Worm (Caenorhabditis elegans) whole organism, young adult: ENCODE measurements around the gene xpf-1.

Experiments
- B0019.2 ChIP-seq: fragments of 200-800 bp; sonication (Bioruptor generic); conservative IDR thresholded peaks from 2 replicates; pipeline ENCODE4 v1.3.6; 2022; ENCODE audit warnings: missing genetic modification reagents, missing genetic modification characterization, missing compliant biosample characterization
- C06A6.2 ChIP-seq: fragments of 200-800 bp; sonication (Bioruptor generic); conservative IDR thresholded peaks from 2 replicates; pipeline ENCODE4 v1.3.6; 2022; ENCODE audit warnings: missing genetic modification characterization, missing compliant biosample characterization
- C17E4.6 ChIP-seq: fragments of 200-800 bp; sonication (Bioruptor generic); IDR thresholded peaks from 2 replicates; pipeline ENCODE4 v1.3.6; 2022; ENCODE audit warnings: missing genetic modification reagents, missing genetic modification characterization, missing compliant biosample characterization
- D2030.7 ChIP-seq: fragments of 200-800 bp; sonication (Bioruptor generic); IDR thresholded peaks from 2 replicates; pipeline ENCODE4 v1.3.6; 2022; ENCODE audit warnings: missing genetic modification reagents, missing genetic modification characterization, missing compliant biosample characterization
- F22D6.2 ChIP-seq: sonication (generic microtip); optimal IDR thresholded peaks from 2 replicates; lab custom pipeline; 2016; ENCODE audit warnings: mild to moderate bottlenecking, missing genetic modification characterization, missing compliant biosample characterization
- F23B12.7 ChIP-seq: sonication (generic microtip); optimal IDR thresholded peaks from 2 replicates; lab custom pipeline; 2017; ENCODE audit warnings: missing genetic modification characterization, mild to moderate bottlenecking, missing compliant biosample characterization, antibody characterized with exemption, moderate library complexity; ENCODE audit not compliant: insufficient read depth
- F49E8.2 ChIP-seq: sonication (generic microtip); optimal IDR thresholded peaks from 3 replicates; lab custom pipeline; 2017; ENCODE audit warnings: missing genetic modification characterization, mild to moderate bottlenecking, missing compliant biosample characterization, antibody characterized with exemption, moderate library complexity; ENCODE audit not compliant: insufficient read depth
- F52B5.7 ChIP-seq: sonication (generic microtip); optimal IDR thresholded peaks from 2 replicates; lab custom pipeline; 2016; ENCODE audit warnings: mild to moderate bottlenecking, missing genetic modification characterization, missing compliant biosample characterization
- F55B11.4 ChIP-seq: sonication (generic microtip); optimal IDR thresholded peaks from 2 replicates; lab custom pipeline; 2016; ENCODE audit warnings: missing compliant biosample characterization, missing genetic modification characterization, borderline replicate concordance; ENCODE audit not compliant: insufficient read depth
- T07F8.4 ChIP-seq: sonication (generic microtip); optimal IDR thresholded peaks from 2 replicates; lab custom pipeline; 2016; ENCODE audit warnings: mild to moderate bottlenecking, missing genetic modification characterization, moderate library complexity, missing compliant biosample characterization
- T26A5.8 ChIP-seq: sonication (generic microtip); optimal IDR thresholded peaks from 2 replicates; lab custom pipeline; 2016; ENCODE audit warnings: missing genetic modification characterization, missing compliant biosample characterization
- Y53G8AR.9 ChIP-seq: fragments of 200-800 bp; sonication (Bioruptor generic); conservative IDR thresholded peaks from 2 replicates; pipeline ENCODE4 v1.3.6; 2022; ENCODE audit warnings: missing genetic modification reagents, missing genetic modification characterization, missing compliant biosample characterization
- Y56A3A.18 ChIP-seq: fragments of 200-800 bp; sonication (Bioruptor generic); IDR thresholded peaks from 2 replicates; pipeline ENCODE4 v1.3.6; 2022; ENCODE audit warnings: missing genetic modification reagents, missing genetic modification characterization, missing compliant biosample characterization
- Y79H2A.3 ChIP-seq: fragments of 200-800 bp; sonication (Bioruptor generic); conservative IDR thresholded peaks from 2 replicates; pipeline ENCODE4 v1.3.6; 2022; ENCODE audit warnings: missing genetic modification reagents, missing genetic modification characterization, missing compliant biosample characterization
- ZK185.1 ChIP-seq: sonication (generic microtip); optimal IDR thresholded peaks from 2 replicates; lab custom pipeline; 2016; ENCODE audit warnings: mild to moderate bottlenecking, missing genetic modification characterization, missing compliant biosample characterization; ENCODE audit not compliant: poor library complexity, severe bottlenecking
- akir-1 ChIP-seq: fragments of 200-800 bp; sonication (Bioruptor generic); optimal IDR thresholded peaks from 2 replicates; lab custom pipeline; 2018; ENCODE audit warnings: mild to moderate bottlenecking, missing genetic modification characterization, moderate library complexity, missing compliant biosample characterization
- ama-1 ChIP-seq, 3 experiments: fragments of 150-350 bp in 1 of 3; sonication (generic microtip) in 2 of 3; optimal IDR thresholded peaks; 2 replicates each; lab custom pipeline; 2014 to 2018; ENCODE audit warnings: missing biosample characterization in 2 of 3, missing genetic modification characterization in 2 of 3, missing genetic modification reagents in 2 of 3
- aptf-3 ChIP-seq: fragments of 200-800 bp; sonication (Bioruptor generic); IDR thresholded peaks from 2 replicates; pipeline ENCODE4 v1.3.6; 2022; ENCODE audit warnings: missing genetic modification characterization, missing compliant biosample characterization
- bed-2 ChIP-seq: fragments of 200-800 bp; sonication (Bioruptor generic); IDR thresholded peaks from 2 replicates; pipeline ENCODE4 v1.3.6; 2022; ENCODE audit warnings: missing genetic modification reagents, missing genetic modification characterization, missing compliant biosample characterization
- ccch-3 ChIP-seq: fragments of 200-800 bp; sonication (Bioruptor generic); optimal IDR thresholded peaks from 2 replicates; lab custom pipeline; 2018; ENCODE audit warnings: mild to moderate bottlenecking, missing genetic modification characterization, missing compliant biosample characterization
- cebp-1 ChIP-seq, 2 experiments: fragments of 200-800 bp in 1 of 2; sonication (Bioruptor generic) in 1 of 2; sonication (generic microtip) in 1 of 2; IDR thresholded peaks in 1 of 2; optimal IDR thresholded peaks in 1 of 2; 2 replicates each; pipeline versions ENCODE4 v1.3.6 to Lab custom; 2017 to 2022; ENCODE audit warnings: missing compliant biosample characterization in 2 of 2, missing genetic modification characterization in 2 of 2, mild to moderate bottlenecking in 1 of 2, missing genetic modification reagents in 1 of 2, moderate library complexity in 1 of 2
- ceh-58 ChIP-seq: fragments of 200-800 bp; sonication (Bioruptor generic); IDR thresholded peaks from 2 replicates; pipeline ENCODE4 v1.3.6; 2022; ENCODE audit warnings: missing genetic modification characterization, missing compliant biosample characterization
- ceh-79 ChIP-seq: sonication (generic microtip); optimal IDR thresholded peaks from 2 replicates; lab custom pipeline; 2017; ENCODE audit warnings: mild to moderate bottlenecking, missing genetic modification characterization, missing compliant biosample characterization
- die-1 ChIP-seq: sonication (generic microtip); optimal IDR thresholded peaks from 2 replicates; lab custom pipeline; 2016; ENCODE audit warnings: missing genotype, mild to moderate bottlenecking, missing genetic modification characterization, missing compliant biosample characterization
- dpff-1 ChIP-seq: sonication (generic microtip); optimal IDR thresholded peaks from 2 replicates; lab custom pipeline; 2017; ENCODE audit warnings: mild to moderate bottlenecking, missing genetic modification characterization, missing compliant biosample characterization
- dpl-1 ChIP-seq: fragments of 150-350 bp; optimal IDR thresholded peaks from 2 replicates; lab custom pipeline; 2014; ENCODE audit warnings: missing biosample characterization, missing genetic modification reagents, missing genetic modification characterization
- egl-44 ChIP-seq: fragments of 200-800 bp; sonication (Bioruptor generic); IDR thresholded peaks from 2 replicates; pipeline ENCODE4 v1.3.6; 2022; ENCODE audit warnings: missing genetic modification reagents, missing genetic modification characterization, missing compliant biosample characterization
- ekl-4 ChIP-seq: fragments of 200-800 bp; sonication (Bioruptor generic); IDR thresholded peaks from 2 replicates; pipeline ENCODE4 v1.3.6; 2022; ENCODE audit warnings: missing genetic modification reagents, missing genetic modification characterization, missing compliant biosample characterization
- lag-1 ChIP-seq: fragments of 200-800 bp; sonication (Bioruptor generic); IDR thresholded peaks from 2 replicates; pipeline ENCODE4 v1.3.6; 2022; ENCODE audit warnings: missing genetic modification reagents, missing genetic modification characterization, missing compliant biosample characterization
- lin-26 ChIP-seq: fragments of 200-800 bp; sonication (Bioruptor generic); IDR thresholded peaks from 2 replicates; pipeline ENCODE4 v1.3.6; 2022; ENCODE audit warnings: missing genetic modification reagents, missing genetic modification characterization, missing compliant biosample characterization
- lin-40 ChIP-seq: sonication (generic microtip); optimal IDR thresholded peaks from 2 replicates; lab custom pipeline; 2016; ENCODE audit warnings: missing genetic modification characterization, mild to moderate bottlenecking, missing compliant biosample characterization, missing genotype, missing genetic modification reagents
- lir-1 ChIP-seq: fragments of 200-800 bp; sonication (Bioruptor generic); conservative IDR thresholded peaks from 2 replicates; pipeline ENCODE4 v1.3.6; 2022; ENCODE audit warnings: missing genetic modification reagents, missing genetic modification characterization, missing compliant biosample characterization
- lsy-27 ChIP-seq: sonication (generic microtip); optimal IDR thresholded peaks from 2 replicates; lab custom pipeline; 2017; ENCODE audit warnings: missing genetic modification characterization, mild to moderate bottlenecking, missing compliant biosample characterization, antibody characterized with exemption, missing genotype, borderline replicate concordance; ENCODE audit not compliant: insufficient read depth
- madf-10 ChIP-seq: sonication (generic microtip); optimal IDR thresholded peaks from 2 replicates; lab custom pipeline; 2016; ENCODE audit warnings: mild to moderate bottlenecking, missing genetic modification characterization, missing compliant biosample characterization
- madf-6 ChIP-seq: fragments of 200-800 bp; sonication (Bioruptor generic); IDR thresholded peaks from 2 replicates; pipeline ENCODE4 v1.3.6; 2022; ENCODE audit warnings: missing genetic modification reagents, missing genetic modification characterization, missing compliant biosample characterization
- mxl-1 ChIP-seq: sonication (generic microtip); optimal IDR thresholded peaks from 2 replicates; lab custom pipeline; 2016; ENCODE audit warnings: missing genetic modification characterization, missing compliant biosample characterization
- nhr-80 ChIP-seq: sonication (generic microtip); optimal IDR thresholded peaks from 2 replicates; lab custom pipeline; 2016; ENCODE audit warnings: missing genetic modification characterization, missing compliant biosample characterization
- pbrm-1 ChIP-seq: fragments of 200-800 bp; sonication (Bioruptor generic); IDR thresholded peaks from 2 replicates; pipeline ENCODE4 v1.3.6; 2022; ENCODE audit warnings: missing genetic modification reagents, missing genetic modification characterization, missing compliant biosample characterization
- pha-4 ChIP-seq: fragments of 150-350 bp; sonication (generic microtip); optimal IDR thresholded peaks from 2 replicates; lab custom pipeline; 2014; ENCODE audit warnings: missing biosample characterization, missing genetic modification reagents, missing genetic modification characterization
- rec-8 ChIP-seq, 2 experiments: sonication (generic microtip); optimal IDR thresholded peaks; 2 replicates each; lab custom pipeline; 2016; ENCODE audit warnings: mild to moderate bottlenecking in 2 of 2, missing genetic modification characterization in 2 of 2, missing genetic modification reagents in 2 of 2, missing genotype in 2 of 2, missing biosample characterization in 1 of 2, missing compliant biosample characterization in 1 of 2, moderate library complexity in 1 of 2
- repo-1 ChIP-seq: sonication (generic microtip); optimal IDR thresholded peaks from 2 replicates; lab custom pipeline; 2017; ENCODE audit warnings: mild to moderate bottlenecking, missing genetic modification characterization, missing compliant biosample characterization
- snpc-3.4 ChIP-seq: sonication (generic microtip); optimal IDR thresholded peaks from 2 replicates; lab custom pipeline; 2017; ENCODE audit warnings: missing genetic modification characterization, mild to moderate bottlenecking, missing compliant biosample characterization, antibody characterized with exemption, moderate library complexity, missing genotype, missing genetic modification reagents
- tbx-9 ChIP-seq: sonication (generic microtip); optimal IDR thresholded peaks from 2 replicates; lab custom pipeline; 2016; ENCODE audit warnings: borderline replicate concordance, missing genetic modification characterization, inconsistent platforms, missing compliant biosample characterization
- xnd-1 ChIP-seq: sonication (generic microtip); optimal IDR thresholded peaks from 2 replicates; lab custom pipeline; 2016; ENCODE audit warnings: missing genotype, missing genetic modification reagents, missing genetic modification characterization, missing compliant biosample characterization
- zim-3 ChIP-seq: sonication (generic microtip); optimal IDR thresholded peaks from 2 replicates; lab custom pipeline; 2017; ENCODE audit warnings: mild to moderate bottlenecking, missing genetic modification characterization, moderate library complexity, missing compliant biosample characterization
- ztf-3 ChIP-seq: fragments of 200-800 bp; sonication (Bioruptor generic); optimal IDR thresholded peaks from 2 replicates; lab custom pipeline; 2018; ENCODE audit warnings: mild to moderate bottlenecking, missing genetic modification characterization, missing compliant biosample characterization

The xpf-1 gene

ce11 chrII:11749490-11750172, 53.7 kb downstream of the xpf-1 start:
- no peak for TF ChIP-seq C17E4.6
- no peak for TF ChIP-seq B0019.2
- TF ChIP-seq ccch-3 (GFP tag; lab: Kevin White, UChicago) = no peak
- TF ChIP-seq Y53G8AR.9 (GFP tag; lab: Robert Waterston, UW) = no peak
- peak; percentile 50 for TF ChIP-seq dpff-1 (tag; lab: Kevin White, UChicago)
- no peak for TF ChIP-seq madf-6
- no peak for TF ChIP-seq xnd-1
- peak; percentile 41 for TF ChIP-seq T07F8.4
- TF ChIP-seq cebp-1 (GFP tag; IDR thresholded peaks at IDR 0.05; lab: Robert Waterston, UW) = 0 out of 2 replicates have a peak, but pooled peaks have one; percentile 50
- peak; percentile 90 for TF ChIP-seq cebp-1 (tag; optimal IDR thresholded peaks at IDR 0.05; lab: Kevin White, UChicago)
- no peak for TF ChIP-seq ceh-58
- no peak for TF ChIP-seq lag-1 (GFP tag; lab: Robert Waterston, UW)
- TF ChIP-seq ama-1 (optimal IDR thresholded peaks at IDR 0.05; lab: Kevin White, UChicago) = no peak
- no peak for TF ChIP-seq ama-1 (GFP tag; optimal IDR thresholded peaks at IDR 0.05; lab: Kevin White, UChicago)
- peak; percentile 55; the same call in 1 of the 2 replicates for TF ChIP-seq C06A6.2
- 0 out of 2 replicates have a peak, but pooled peaks have one; percentile 57 for TF ChIP-seq ekl-4 (GFP tag; lab: Robert Waterston, UW)
- TF ChIP-seq lin-26 = 0 out of 2 replicates have a peak, but pooled peaks have one; percentile 61
- no peak for TF ChIP-seq tbx-9 (tag; lab: Kevin White, UChicago)
- no peak for TF ChIP-seq aptf-3
- TF ChIP-seq ztf-3 = no peak
- no peak for TF ChIP-seq lsy-27 (tag; lab: Kevin White, UChicago)
- no peak for TF ChIP-seq egl-44 (GFP tag; lab: Robert Waterston, UW)
- no peak for TF ChIP-seq dpl-1 (GFP tag; lab: Kevin White, UChicago)
- no peak for TF ChIP-seq F55B11.4 (tag; lab: Kevin White, UChicago)
- no peak for TF ChIP-seq snpc-3.4 (tag; lab: Kevin White, UChicago)
- TF ChIP-seq nhr-80 (tag; lab: Kevin White, UChicago) = peak; percentile 83
- TF ChIP-seq die-1 = peak; percentile 60
- peak; percentile 40 for TF ChIP-seq ZK185.1
- peak; percentile 49; the same call in 1 of the 2 replicates for TF ChIP-seq bed-2 (GFP tag; lab: Robert Waterston, UW)
- TF ChIP-seq F22D6.2 = no peak
- peak; percentile 81 for TF ChIP-seq madf-10 (tag; lab: Kevin White, UChicago)
- peak; percentile 66 for TF ChIP-seq lir-1
- no peak for TF ChIP-seq zim-3 (tag; lab: Kevin White, UChicago)
- TF ChIP-seq lin-40 (tag; lab: Kevin White, UChicago) = peak; percentile 91
- no peak for TF ChIP-seq rec-8 (tag; optimal IDR thresholded peaks at IDR 0.05; lab: Kevin White, UChicago)
- TF ChIP-seq pbrm-1 (GFP tag; lab: Robert Waterston, UW) = peak; percentile 63
- peak; percentile 70 for TF ChIP-seq repo-1 (tag; lab: Kevin White, UChicago)
- TF ChIP-seq mxl-1 (tag; lab: Kevin White, UChicago) = no peak
- TF ChIP-seq F23B12.7 (tag; lab: Kevin White, UChicago) = no peak
- TF ChIP-seq T26A5.8 (tag; lab: Kevin White, UChicago) = no peak
- peak; percentile 63 for TF ChIP-seq akir-1
- no peak for TF ChIP-seq ceh-79 (tag; lab: Kevin White, UChicago)
- no peak for TF ChIP-seq Y79H2A.3 (GFP tag; lab: Robert Waterston, UW)
- peak; percentile 59 for TF ChIP-seq F52B5.7 (tag; lab: Kevin White, UChicago)
- TF ChIP-seq pha-4 (tag; lab: Kevin White, UChicago) = no peak
- no peak for TF ChIP-seq F49E8.2
- no peak for TF ChIP-seq D2030.7 (GFP tag; lab: Robert Waterston, UW)
- TF ChIP-seq Y56A3A.18 (GFP tag; lab: Robert Waterston, UW) = no peak
